Worm (Caenorhabditis elegans): Measurements from ENCODE around the gene fbxc-48.

DNA sequence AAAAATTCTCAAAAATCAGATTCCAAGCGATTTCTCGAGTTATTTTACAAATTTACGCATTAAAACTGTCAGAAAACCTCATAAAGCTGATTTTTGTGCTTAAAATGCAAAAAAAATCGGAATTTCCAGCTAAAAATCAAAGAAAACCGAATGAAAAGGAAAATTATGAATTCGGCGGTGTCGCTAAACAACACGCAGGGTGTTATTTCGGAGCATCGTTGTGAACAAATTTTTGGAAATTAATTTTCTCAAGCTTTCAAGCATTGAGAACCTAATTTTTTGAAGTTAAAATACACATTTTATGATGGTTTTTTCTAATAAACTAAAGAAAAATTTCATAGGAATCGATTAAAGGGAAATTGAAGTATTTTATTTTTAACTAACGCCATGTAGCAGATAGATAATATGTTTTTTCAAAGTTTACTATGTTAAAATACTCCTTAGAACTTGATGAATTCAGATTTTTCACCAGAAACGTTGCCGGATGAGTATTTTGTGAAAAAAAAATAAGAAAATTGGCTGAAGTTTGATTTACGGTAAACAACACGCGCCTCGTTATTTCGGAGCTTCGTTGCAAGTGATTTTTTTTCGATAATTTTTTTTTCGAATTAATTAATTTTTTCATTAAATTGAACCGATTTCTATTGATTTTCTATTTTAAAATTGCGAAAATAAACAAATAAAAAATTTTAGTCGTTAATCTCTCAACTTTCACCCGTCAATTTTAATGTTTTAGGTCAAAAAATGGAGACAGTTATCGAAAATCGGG, 39.2 kb downstream of the fbxc-48 start, which contains the start of gene thoc-1:
- no peak for TF ChIP-seq egl-27 (tag; optimal IDR thresholded peaks at IDR 0.05)
- TF ChIP-seq ama-1 (optimal IDR thresholded peaks at IDR 0.05), result no peak
- TF ChIP-seq lin-39 (tag; optimal IDR thresholded peaks at IDR 0.05), result no peak
- TF ChIP-seq nhr-237 (tag; optimal IDR thresholded peaks at IDR 0.05), result no peak
- TF ChIP-seq R02D3.7 (tag; optimal IDR thresholded peaks at IDR 0.05), result no peak
- TF ChIP-seq nhr-28 (tag; optimal IDR thresholded peaks at IDR 0.05), result no peak

Measured in whole organism, L3 larva.